Worm (Caenorhabditis elegans): ENCODE data around the gene nspc-16.

Gene nspc-16

ce11 chrX:14476625-14477257, 46.6 kb upstream of the nspc-16 start (continued):
- no peak for TF ChIP-seq fkh-3 (tag; optimal IDR thresholded peaks at IDR 0.05)
- TF ChIP-seq lin-54 (GFP tag; optimal IDR thresholded peaks at IDR 0.05): no peak
- TF ChIP-seq nfya-2 (GFP tag; IDR thresholded peaks at IDR 0.05): no peak
- no peak for TF ChIP-seq C17E4.6 (GFP tag; IDR thresholded peaks at IDR 0.05)
- 0 out of 2 replicates have a peak, but pooled peaks have one; percentile 17 for TF ChIP-seq hmg-20 (GFP tag; IDR thresholded peaks at IDR 0.05)
- TF ChIP-seq lin-26 (GFP tag; IDR thresholded peaks at IDR 0.05): peak; percentile 63
- TF ChIP-seq hlh-26 (GFP tag; conservative IDR thresholded peaks at IDR 0.05): no peak
- TF ChIP-seq lag-1 (GFP tag; IDR thresholded peaks at IDR 0.05): no peak
- no peak for TF ChIP-seq ceh-27 (GFP tag; optimal IDR thresholded peaks at IDR 0.05)
- TF ChIP-seq cebp-1 (GFP tag; IDR thresholded peaks at IDR 0.05): peak; percentile 99
- peak; percentile 100 for TF ChIP-seq cebp-1 (tag; optimal IDR thresholded peaks at IDR 0.05)
- peak; percentile 39 for TF ChIP-seq nhr-27 (tag; optimal IDR thresholded peaks at IDR 0.05)
- TF ChIP-seq F55B11.4 (tag; optimal IDR thresholded peaks at IDR 0.05; ENCODE audit: borderline replicate concordance, insufficient read depth): no peak
- TF ChIP-seq Y53F4B.3 (GFP tag; IDR thresholded peaks at IDR 0.05): no peak
- TF ChIP-seq somi-1 (GFP tag; optimal IDR thresholded peaks at IDR 0.05): no peak
- TF ChIP-seq Y67H2A.10 (GFP tag; conservative IDR thresholded peaks at IDR 0.05): no peak
- TF ChIP-seq K12H6.12 (tag; optimal IDR thresholded peaks at IDR 0.05): no peak
- TF ChIP-seq Y56A3A.18 (GFP tag; IDR thresholded peaks at IDR 0.05): peak; percentile 60; the same call in 1 of the 2 replicates
- TF ChIP-seq madf-10 (tag; optimal IDR thresholded peaks at IDR 0.05): no peak
- TF ChIP-seq bed-1 (GFP tag; IDR thresholded peaks at IDR 0.05): no peak
- TF ChIP-seq madf-8 (GFP tag; conservative IDR thresholded peaks at IDR 0.05): no peak
- no peak for TF ChIP-seq sea-2 (GFP tag; IDR thresholded peaks at IDR 0.05)
- no peak for TF ChIP-seq unc-62 (GFP tag; optimal IDR thresholded peaks at IDR 0.05)
- no peak for TF ChIP-seq ztf-22 (GFP tag; optimal IDR thresholded peaks at IDR 0.05)
- TF ChIP-seq ceh-91 (GFP tag; IDR thresholded peaks at IDR 0.05): no peak
- peak; percentile 59 for TF ChIP-seq hmg-1.2 (GFP tag; IDR thresholded peaks at IDR 0.05)
- TF ChIP-seq F22D6.2 (tag; optimal IDR thresholded peaks at IDR 0.05): peak; percentile 59
- TF ChIP-seq sptf-2 (GFP tag; optimal IDR thresholded peaks at IDR 0.05): no peak
- TF ChIP-seq ztf-3 (GFP tag; optimal IDR thresholded peaks at IDR 0.05): peak; percentile 44
- no peak for TF ChIP-seq mel-28 (tag; optimal IDR thresholded peaks at IDR 0.05; ENCODE audit: borderline replicate concordance)
- no peak for TF ChIP-seq F10E7.11 (tag; optimal IDR thresholded peaks at IDR 0.05)
- TF ChIP-seq pbrm-1 (GFP tag; IDR thresholded peaks at IDR 0.05): peak; percentile 73
- no peak for TF ChIP-seq F49E8.2 (tag; optimal IDR thresholded peaks at IDR 0.05; ENCODE audit: insufficient read depth)
- no peak for TF ChIP-seq ceh-79 (tag; optimal IDR thresholded peaks at IDR 0.05)
- no peak for TF ChIP-seq hsf-1 (GFP tag; IDR thresholded peaks at IDR 0.05)
- TF ChIP-seq aptf-2 (GFP tag; conservative IDR thresholded peaks at IDR 0.05): no peak
- TF ChIP-seq F37B4.10 (GFP tag; IDR thresholded peaks at IDR 0.05): no peak
- TF ChIP-seq Y79H2A.3 (GFP tag; conservative IDR thresholded peaks at IDR 0.05): no peak
- peak; percentile 40 for TF ChIP-seq attf-5 (GFP tag; optimal IDR thresholded peaks at IDR 0.05)
- no peak for TF ChIP-seq dpl-1 (GFP tag; optimal IDR thresholded peaks at IDR 0.05)
- no peak for TF ChIP-seq efl-1 (GFP tag; optimal IDR thresholded peaks at IDR 0.05)
- peak; percentile 49 for TF ChIP-seq ztf-26 (tag; optimal IDR thresholded peaks at IDR 0.05)
- no peak for TF ChIP-seq lsy-27 (tag; optimal IDR thresholded peaks at IDR 0.05; ENCODE audit: borderline replicate concordance, insufficient read depth)
- peak; percentile 4 for TF ChIP-seq snpc-3.4 (tag; optimal IDR thresholded peaks at IDR 0.05)
- peak; percentile 76 for TF ChIP-seq tbp1 (GFP tag; optimal IDR thresholded peaks at IDR 0.05)
- no peak for TF ChIP-seq mes-4 (tag; optimal IDR thresholded peaks at IDR 0.05)
- 0 out of 2 replicates have a peak, but pooled peaks have one; percentile 71 for TF ChIP-seq nhr-120 (GFP tag; IDR thresholded peaks at IDR 0.05)
- TF ChIP-seq B0261.1 (tag; optimal IDR thresholded peaks at IDR 0.05): peak; percentile 67

All from whole organism, young adult.